Worm (Caenorhabditis elegans): ENCODE measurements around the gene C40A11.7.

The C40A11.7 gene

DNA sequence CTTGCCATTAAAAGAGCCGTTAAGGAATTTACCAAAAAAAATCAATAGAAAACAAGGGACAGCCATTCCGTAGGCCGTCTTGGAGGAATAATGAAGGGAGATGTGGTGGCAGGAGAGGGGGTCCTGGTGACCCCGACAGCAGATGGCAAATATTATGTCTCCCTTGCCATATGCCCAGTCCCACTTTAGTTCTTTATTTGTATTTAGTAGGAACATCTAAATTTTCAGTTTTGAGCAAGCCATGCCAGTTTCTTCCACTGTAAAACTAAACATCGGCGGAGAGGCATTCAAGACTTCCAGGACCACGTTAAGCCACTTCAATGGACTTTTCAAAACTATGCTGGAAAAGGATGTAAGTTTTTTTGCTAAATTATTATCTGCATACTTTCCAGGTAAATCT is 13.2 kb downstream of the C40A11.7 start, which contains the start of gene C40A11.4:
C40A11.4 (plus strand) TSS at position 188 of the 400 bp plus-strand sequence.
- TF ChIP-seq tra-1 (GFP tag; IDR thresholded peaks at IDR 0.05) = no peak
- TF ChIP-seq daf-16 (GFP tag; optimal IDR thresholded peaks at IDR 0.05) = no peak
- no peak for TF ChIP-seq daf-16 (tag; optimal IDR thresholded peaks at IDR 0.05)
- TF ChIP-seq unc-130 (GFP tag; optimal IDR thresholded peaks at IDR 0.05) = no peak
- no peak for TF ChIP-seq dve-1 (tag; optimal IDR thresholded peaks at IDR 0.05; ENCODE audit: insufficient read depth)
- no peak for TF ChIP-seq ztf-7 (tag; optimal IDR thresholded peaks at IDR 0.05)
- TF ChIP-seq ceh-82 (tag; optimal IDR thresholded peaks at IDR 0.05) = no peak
- TF ChIP-seq egl-43 (GFP tag; IDR thresholded peaks at IDR 0.05) = no peak
- no peak for TF ChIP-seq lin-29 (GFP tag; IDR thresholded peaks at IDR 0.05)

DNA sequence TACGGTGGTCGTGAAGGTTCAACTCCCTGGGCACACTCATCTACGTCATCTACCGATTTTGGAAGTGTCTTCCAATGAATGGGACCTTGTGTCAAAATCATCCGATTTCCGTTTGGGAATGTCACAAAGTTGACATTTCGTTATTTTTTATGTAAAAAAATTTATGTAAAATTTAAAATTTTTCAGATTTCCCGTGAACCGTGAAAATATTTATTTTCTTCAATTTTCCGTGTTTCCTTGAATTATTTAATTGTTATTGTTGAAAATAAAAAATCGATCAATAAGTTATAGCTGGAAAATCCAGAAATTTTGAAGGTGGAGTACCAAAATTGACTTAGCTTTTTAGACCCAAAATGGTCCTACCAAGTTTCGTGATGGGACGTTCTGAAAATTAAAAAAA is 14.8 kb downstream of the C40A11.7 start, which contains the start of gene hpo-7:
hpo-7 (minus strand) TSS at position 101 of the 400 bp plus-strand sequence.
- TF ChIP-seq hmg-1.1 (GFP tag; IDR thresholded peaks at IDR 0.05) = no peak
- no peak for TF ChIP-seq nhr-111 (GFP tag; optimal IDR thresholded peaks at IDR 0.05)
- TF ChIP-seq php-3 (GFP tag; IDR thresholded peaks at IDR 0.05) = no peak
- no peak for TF ChIP-seq cey-2 (tag; optimal IDR thresholded peaks at IDR 0.05; ENCODE audit: borderline replicate concordance, insufficient read depth)
- no peak for TF ChIP-seq fos-1 (tag; optimal IDR thresholded peaks at IDR 0.05)
- TF ChIP-seq lin-38 (GFP tag; IDR thresholded peaks at IDR 0.05) = no peak

DNA sequence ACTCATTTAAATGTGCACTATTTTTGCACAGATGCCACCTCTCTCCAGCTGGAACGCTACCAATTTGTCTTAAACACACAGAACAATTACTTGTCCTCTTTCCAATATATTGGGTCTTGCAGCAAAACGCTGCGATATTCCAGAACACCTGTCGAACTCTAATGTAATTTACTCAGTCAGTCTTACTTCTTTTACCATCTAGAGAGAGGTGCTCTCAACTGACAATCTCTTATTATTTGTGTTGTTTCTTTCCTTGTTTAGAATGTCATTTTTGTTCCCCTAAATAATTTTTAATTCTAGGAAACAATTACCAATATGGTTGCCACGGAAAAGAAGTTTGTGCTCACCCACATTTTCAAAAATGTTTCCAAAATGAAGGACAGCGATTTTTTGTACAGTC is 19.6 kb downstream of the C40A11.7 start, which contains the start of gene sdz-28:
sdz-28 (plus strand) TSS at position 301 of the 400 bp plus-strand sequence.
- TF ChIP-seq zfp-3 (GFP tag; conservative IDR thresholded peaks at IDR 0.05) = no peak
- no peak for TF ChIP-seq vab-7 (GFP tag; IDR thresholded peaks at IDR 0.05)
- TF ChIP-seq hif-1 (tag; optimal IDR thresholded peaks at IDR 0.05) = no peak
- no peak for TF ChIP-seq Y5F2A.4 (GFP tag; optimal IDR thresholded peaks at IDR 0.05)
- TF ChIP-seq ZK546.5 (tag; optimal IDR thresholded peaks at IDR 0.05) = no peak
- no peak for TF ChIP-seq nhr-28 (tag; optimal IDR thresholded peaks at IDR 0.05)
- TF ChIP-seq Y105C5A.15 (GFP tag; IDR thresholded peaks at IDR 0.05) = no peak
- no peak for TF ChIP-seq jun-1 (tag; optimal IDR thresholded peaks at IDR 0.05)
- TF ChIP-seq lin-1 (GFP tag; IDR thresholded peaks at IDR 0.05) = no peak
- no peak for TF ChIP-seq set-16 (GFP tag; IDR thresholded peaks at IDR 0.05)
- TF ChIP-seq nhr-48 (tag; optimal IDR thresholded peaks at IDR 0.05) = no peak
- no peak for TF ChIP-seq nhr-25 (tag; optimal IDR thresholded peaks at IDR 0.05; ENCODE audit: borderline replicate concordance, insufficient read depth)
- no peak for TF ChIP-seq duxl-1 (tag; optimal IDR thresholded peaks at IDR 0.05; ENCODE audit: poor library complexity)
- TF ChIP-seq mxl-3 (GFP tag; optimal IDR thresholded peaks at IDR 0.05) = no peak

DNA sequence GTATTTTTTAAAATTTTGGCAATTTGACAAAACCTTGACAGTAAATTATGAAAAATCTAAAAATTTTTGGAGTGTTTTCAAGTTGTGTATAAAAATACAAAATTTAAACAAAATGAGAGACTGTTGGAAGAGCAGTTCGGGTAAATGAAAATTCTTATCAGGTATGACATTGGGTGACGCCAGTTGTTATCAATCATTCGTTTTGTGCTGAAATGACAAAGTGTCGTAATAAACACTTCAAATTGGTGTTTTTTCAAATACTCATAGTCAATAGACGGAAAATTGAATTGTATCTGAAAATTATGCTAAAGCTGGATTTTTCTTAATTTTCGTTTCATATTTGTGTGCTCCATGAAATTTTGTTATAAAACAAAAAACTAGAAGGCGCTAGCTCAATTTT is 27.6 kb downstream of the C40A11.7 start:
- peak; percentile 64 for TF ChIP-seq pqm-1 (tag; optimal IDR thresholded peaks at IDR 0.05)
- TF ChIP-seq hif-1 (tag; optimal IDR thresholded peaks at IDR 0.05) = no peak
- no peak for TF ChIP-seq ceh-62 (tag; optimal IDR thresholded peaks at IDR 0.05)
- no peak for TF ChIP-seq unc-39 (tag; optimal IDR thresholded peaks at IDR 0.05)
- TF ChIP-seq fkh-10 (GFP tag; optimal IDR thresholded peaks at IDR 0.05) = no peak
- peak; percentile 22; the same call in 1 of the 2 replicates for TF ChIP-seq dmd-6 (GFP tag; IDR thresholded peaks at IDR 0.05)
- TF ChIP-seq nhr-41 (GFP tag; IDR thresholded peaks at IDR 0.05) = no peak
- TF ChIP-seq aly-2 (tag; optimal IDR thresholded peaks at IDR 0.05) = no peak
- TF ChIP-seq nhr-28 (tag; optimal IDR thresholded peaks at IDR 0.05) = no peak
- 0 out of 2 replicates have a peak, but pooled peaks have one; percentile 29 for TF ChIP-seq php-3 (GFP tag; IDR thresholded peaks at IDR 0.05)
- TF ChIP-seq mdl-1 (tag; optimal IDR thresholded peaks at IDR 0.05) = no peak
